Fruit fly (Drosophila melanogaster) whole organism: ENCODE data around the gene Prps.

Source experiments
- CG8478 ChIP-seq: fragments of >200 bp; optimal IDR thresholded peaks from 2 replicates; lab custom pipeline; 2018; ENCODE audit warnings: inconsistent platforms
- Dll ChIP-seq: fragments of >200 bp; optimal IDR thresholded peaks from 2 replicates; lab custom pipeline; 2017
- EcR ChIP-seq, 2 experiments: fragments of >200 bp; optimal IDR thresholded peaks; 2 replicates each; lab custom pipeline; 2017; ENCODE audit warnings: missing biosample characterization in 2 of 2, missing genetic modification characterization in 2 of 2, missing genetic modification reagents in 2 of 2
- pan ChIP-seq: fragments of >200 bp; optimal IDR thresholded peaks from 2 replicates; lab custom pipeline; 2017
- psq ChIP-seq: fragments of >200 bp; optimal IDR thresholded peaks from 2 replicates; lab custom pipeline; 2017
- usp ChIP-seq: fragments of >200 bp; optimal IDR thresholded peaks from 2 replicates; lab custom pipeline; 2017; ENCODE audit warnings: missing biosample characterization, missing genetic modification characterization, mixed read lengths

DNA sequence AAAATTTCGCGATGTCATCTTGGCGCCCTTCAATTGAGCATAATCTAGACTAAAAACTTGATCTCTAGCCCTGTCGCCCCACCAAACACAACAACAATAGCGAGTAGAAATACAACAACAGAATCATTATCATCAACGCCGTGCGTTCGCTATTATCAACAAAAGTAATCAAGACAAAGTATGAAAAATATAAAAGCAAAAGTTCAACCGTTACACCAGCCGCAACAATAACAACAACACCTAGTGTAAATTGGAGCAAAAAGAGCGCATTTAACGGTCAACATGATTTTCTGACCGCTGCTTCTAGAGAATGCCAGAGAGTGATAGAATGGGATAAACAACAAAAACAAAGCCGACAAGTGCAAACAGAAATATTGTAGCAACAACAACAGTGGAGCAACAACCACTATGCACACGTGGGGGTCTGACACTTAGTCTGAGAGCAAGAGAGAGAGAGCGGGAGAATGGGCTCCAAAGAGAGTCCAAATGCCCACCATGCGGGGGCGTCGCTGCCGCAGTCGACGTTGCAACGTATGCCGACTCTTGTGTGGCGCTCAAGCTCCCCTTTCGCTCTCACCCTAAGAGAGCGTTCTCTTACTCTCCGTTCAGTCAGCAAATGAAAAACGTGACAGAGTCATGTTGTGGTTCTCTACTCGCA, 4.1 kb downstream of the Prps start:
- TF ChIP-seq pan (lab: Kevin White, UChicago) (no peak), usp (no peak), psq (lab: Kevin White, UChicago) (no peak), EcR (GFP tag; optimal IDR thresholded peaks at IDR 0.05; lab: Kevin White, UChicago) (no peak), CG8478 (lab: Kevin White, UChicago) (no peak), Dll (lab: Kevin White, UChicago) (no peak)
